Worm (Caenorhabditis elegans): ENCODE results near the gene mdt-28.

DNA sequence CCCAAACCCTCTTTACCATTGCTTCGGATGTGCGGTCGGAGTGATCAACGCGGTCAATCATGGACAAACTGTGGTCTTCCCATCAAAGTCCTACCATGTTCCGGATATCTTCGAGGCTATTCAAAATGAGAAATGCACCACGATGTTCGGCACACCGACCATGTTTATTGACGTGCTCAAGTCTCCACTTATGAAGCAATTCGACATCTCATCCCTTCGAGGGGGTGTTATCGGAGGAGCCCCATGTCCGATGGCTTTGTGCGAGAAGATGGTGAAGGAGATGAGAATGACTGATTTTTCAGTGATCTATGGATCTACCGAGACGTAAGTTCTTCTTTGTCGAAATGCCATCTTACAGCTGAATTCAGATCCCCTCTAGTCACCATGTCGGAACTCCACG lies 6.8 kb downstream of the mdt-28 start:
- TF ChIP-seq lin-13 (tag; optimal IDR thresholded peaks at IDR 0.05) (no peak), unc-120 (tag; optimal IDR thresholded peaks at IDR 0.05; ENCODE audit: poor library complexity, severe bottlenecking) (no peak)
